Worm (Caenorhabditis elegans) whole organism, L3 larva: ENCODE results near the gene lgc-44.

Source experiments
- R02D3.7 ChIP-seq: fragments of 150-350 bp; optimal IDR thresholded peaks from 2 replicates; lab custom pipeline; 2014; ENCODE audit warnings: missing biosample characterization, missing genetic modification characterization
- ZK546.5 ChIP-seq: sonication (generic microtip); optimal IDR thresholded peaks from 2 replicates; lab custom pipeline; 2017; ENCODE audit warnings: missing biosample characterization, missing genetic modification characterization
- aly-2 ChIP-seq: fragments of 150-350 bp; optimal IDR thresholded peaks from 2 replicates; lab custom pipeline; 2014; ENCODE audit warnings: missing biosample characterization, missing genetic modification characterization
- ama-1 ChIP-seq: fragments of 150-350 bp; optimal IDR thresholded peaks from 2 replicates; lab custom pipeline; 2018
- ceh-28 ChIP-seq: fragments of 150-350 bp; optimal IDR thresholded peaks from 2 replicates; lab custom pipeline; 2014; ENCODE audit warnings: missing biosample characterization, missing genetic modification reagents, missing genetic modification characterization
- ceh-82 ChIP-seq: fragments of 150-350 bp; optimal IDR thresholded peaks from 2 replicates; lab custom pipeline; 2014; ENCODE audit warnings: missing biosample characterization, missing genetic modification characterization
- ceh-9 ChIP-seq: sonication (generic microtip); optimal IDR thresholded peaks from 2 replicates; lab custom pipeline; 2018; ENCODE audit warnings: missing biosample characterization, missing genetic modification characterization
- daf-12 ChIP-seq: fragments of 150-350 bp; optimal IDR thresholded peaks from 2 replicates; lab custom pipeline; 2014; ENCODE audit warnings: missing biosample characterization, missing genetic modification reagents, missing genetic modification characterization
- egl-27 ChIP-seq: sonication (generic microtip); optimal IDR thresholded peaks from 4 replicates; lab custom pipeline; 2017; ENCODE audit warnings: missing biosample characterization, missing genetic modification reagents, missing genetic modification characterization
- egl-5 ChIP-seq: fragments of 150-350 bp; optimal IDR thresholded peaks from 2 replicates; lab custom pipeline; 2017; ENCODE audit warnings: missing biosample characterization, missing genetic modification reagents, missing genetic modification characterization, inconsistent platforms
- elt-1 ChIP-seq: fragments of 150-350 bp; optimal IDR thresholded peaks from 2 replicates; lab custom pipeline; 2014; ENCODE audit warnings: missing biosample characterization, missing genetic modification characterization
- elt-2 ChIP-seq: sonication (generic microtip); optimal IDR thresholded peaks from 2 replicates; lab custom pipeline; 2016; ENCODE audit warnings: missing genetic modification reagents, mild to moderate bottlenecking, missing genetic modification characterization, missing compliant biosample characterization
- elt-3 ChIP-seq, 3 experiments: fragments of 150-350 bp in 1 of 3; sonication (generic microtip) in 2 of 3; optimal IDR thresholded peaks; 2 replicates in 2 of 3; 4 replicates in 1 of 3; lab custom pipeline; 2014 to 2017; ENCODE audit warnings: missing biosample characterization in 3 of 3, missing genetic modification characterization in 3 of 3
- eor-1 ChIP-seq, 2 experiments: fragments of 150-350 bp; optimal IDR thresholded peaks; 2 replicates each; lab custom pipeline; 2014 to 2018; ENCODE audit warnings: missing biosample characterization in 2 of 2, missing genetic modification characterization in 2 of 2
- fkh-10 ChIP-seq: sonication (generic microtip); optimal IDR thresholded peaks from 2 replicates; lab custom pipeline; 2017; ENCODE audit warnings: missing biosample characterization, missing genetic modification reagents, missing genetic modification characterization
- fkh-2 ChIP-seq: fragments of 150-350 bp; optimal IDR thresholded peaks from 2 replicates; lab custom pipeline; 2014; ENCODE audit warnings: missing biosample characterization, missing genetic modification reagents, missing genetic modification characterization
- fos-1 ChIP-seq: fragments of 150-350 bp; optimal IDR thresholded peaks from 2 replicates; lab custom pipeline; 2014; ENCODE audit warnings: missing biosample characterization, missing genetic modification characterization
- hmg-11 ChIP-seq: sonication (generic microtip); optimal IDR thresholded peaks from 2 replicates; lab custom pipeline; 2016; ENCODE audit warnings: missing genetic modification characterization, missing compliant biosample characterization
- jun-1 ChIP-seq: fragments of 150-350 bp; optimal IDR thresholded peaks from 2 replicates; lab custom pipeline; 2014; ENCODE audit warnings: missing biosample characterization, missing genetic modification reagents, missing genetic modification characterization
- lin-15B ChIP-seq: fragments of 150-350 bp; optimal IDR thresholded peaks from 2 replicates; lab custom pipeline; 2014; ENCODE audit warnings: missing biosample characterization, missing genetic modification characterization
- lin-39 ChIP-seq: fragments of 150-350 bp; optimal IDR thresholded peaks from 2 replicates; lab custom pipeline; 2018; ENCODE audit warnings: missing biosample characterization, missing genetic modification reagents, missing genetic modification characterization
- lsy-12 ChIP-seq: sonication (generic microtip); optimal IDR thresholded peaks from 2 replicates; lab custom pipeline; 2016; ENCODE audit warnings: mild to moderate bottlenecking, missing genetic modification characterization, missing compliant biosample characterization
- mdl-1 ChIP-seq: fragments of 150-350 bp; optimal IDR thresholded peaks from 2 replicates; lab custom pipeline; 2014; ENCODE audit warnings: missing biosample characterization, missing genetic modification characterization
- mml-1 ChIP-seq: fragments of 150-350 bp; sonication (generic microtip); optimal IDR thresholded peaks from 3 replicates; lab custom pipeline; 2014; ENCODE audit warnings: missing biosample characterization, missing genetic modification characterization
- nfya-1 ChIP-seq: sonication (generic microtip); optimal IDR thresholded peaks from 2 replicates; lab custom pipeline; 2017; ENCODE audit warnings: missing genetic modification characterization, mild to moderate bottlenecking, missing compliant biosample characterization, antibody characterized with exemption, moderate library complexity; ENCODE audit not compliant: insufficient read depth
- nhr-11 ChIP-seq: fragments of 150-350 bp; optimal IDR thresholded peaks from 2 replicates; lab custom pipeline; 2014; ENCODE audit warnings: missing biosample characterization, missing genetic modification characterization
- nhr-12 ChIP-seq: fragments of 150-350 bp; optimal IDR thresholded peaks from 2 replicates; lab custom pipeline; 2014; ENCODE audit warnings: missing biosample characterization, missing genetic modification characterization
- nhr-23 ChIP-seq: fragments of 150-350 bp; optimal IDR thresholded peaks from 2 replicates; lab custom pipeline; 2014; ENCODE audit warnings: missing biosample characterization, missing genetic modification reagents, missing genetic modification characterization
- nhr-237 ChIP-seq: fragments of 150-350 bp; optimal IDR thresholded peaks from 2 replicates; lab custom pipeline; 2014; ENCODE audit warnings: missing biosample characterization, missing genetic modification characterization
- nhr-25 ChIP-seq: sonication (generic microtip); optimal IDR thresholded peaks from 2 replicates; lab custom pipeline; 2017; ENCODE audit warnings: missing biosample characterization, missing genetic modification characterization
- nhr-28 ChIP-seq: fragments of 150-350 bp; optimal IDR thresholded peaks from 2 replicates; lab custom pipeline; 2014; ENCODE audit warnings: missing biosample characterization, missing genetic modification characterization
- nhr-43 ChIP-seq: sonication (generic microtip); optimal IDR thresholded peaks from 2 replicates; lab custom pipeline; 2016; ENCODE audit warnings: mild to moderate bottlenecking, missing genetic modification characterization, missing compliant biosample characterization; ENCODE audit not compliant: poor library complexity, severe bottlenecking
- nhr-67 ChIP-seq: fragments of 150-350 bp; optimal IDR thresholded peaks from 2 replicates; lab custom pipeline; 2014; ENCODE audit warnings: missing biosample characterization, missing genetic modification characterization
- nhr-76 ChIP-seq: fragments of 150-350 bp; sonication (generic microtip); optimal IDR thresholded peaks from 5 replicates; lab custom pipeline; 2014; ENCODE audit warnings: missing biosample characterization, missing genetic modification characterization
- nhr-77 ChIP-seq: fragments of 150-350 bp; optimal IDR thresholded peaks from 2 replicates; lab custom pipeline; 2014; ENCODE audit warnings: missing biosample characterization, missing genetic modification characterization
- pha-4 ChIP-seq: fragments of 150-350 bp; optimal IDR thresholded peaks from 2 replicates; lab custom pipeline; 2014; ENCODE audit warnings: missing biosample characterization, missing genetic modification reagents, missing genetic modification characterization
- pqm-1 ChIP-seq: fragments of 150-350 bp; optimal IDR thresholded peaks from 2 replicates; lab custom pipeline; 2017; ENCODE audit warnings: missing biosample characterization, missing genetic modification characterization, inconsistent platforms
- sea-2 ChIP-seq: fragments of 150-350 bp; sonication (generic microtip); optimal IDR thresholded peaks from 4 replicates; lab custom pipeline; 2014; ENCODE audit warnings: missing biosample characterization, missing genetic modification reagents, missing genetic modification characterization
- skn-1 ChIP-seq: fragments of 150-350 bp; optimal IDR thresholded peaks from 2 replicates; lab custom pipeline; 2014; ENCODE audit warnings: missing biosample characterization, missing genetic modification characterization
- snpc-4 ChIP-seq: fragments of 150-350 bp; optimal IDR thresholded peaks from 2 replicates; lab custom pipeline; 2014; ENCODE audit warnings: missing biosample characterization, missing genetic modification characterization
- unc-39 ChIP-seq: sonication (generic microtip); optimal IDR thresholded peaks from 4 replicates; lab custom pipeline; 2017; ENCODE audit warnings: missing biosample characterization, missing genetic modification characterization
- unc-62 ChIP-seq: fragments of 150-350 bp; sonication (generic microtip); optimal IDR thresholded peaks from 4 replicates; lab custom pipeline; 2014; ENCODE audit warnings: missing biosample characterization, missing genetic modification reagents, missing genetic modification characterization
- ztf-11 ChIP-seq: fragments of 150-350 bp; optimal IDR thresholded peaks from 2 replicates; lab custom pipeline; 2014; ENCODE audit warnings: missing biosample characterization, missing genetic modification characterization
- ztf-4 ChIP-seq: fragments of 150-350 bp; optimal IDR thresholded peaks from 2 replicates; lab custom pipeline; 2014; ENCODE audit warnings: missing biosample characterization, missing genetic modification characterization

Gene lgc-44

ce11 chrV:11645244-11645643 lies 27.2 kb downstream of the lgc-44 start, which contains the start of gene skp-1:
Gene skp-1 (plus strand): TSS chrV:11645481.
- no peak for TF ChIP-seq hmg-11
- TF ChIP-seq fos-1 (tag; lab: Kevin White, UChicago), result no peak
- no peak for TF ChIP-seq egl-5
- TF ChIP-seq nhr-25 (tag; lab: Kevin White, UChicago), result no peak
- no peak for TF ChIP-seq nhr-23 (tag; lab: Kevin White, UChicago)
- TF ChIP-seq unc-62 (GFP tag; lab: Kevin White, UChicago), result no peak
- no peak for TF ChIP-seq nhr-77 (tag; lab: Kevin White, UChicago)
- no peak for TF ChIP-seq nhr-28
- TF ChIP-seq nhr-237 (tag; lab: Kevin White, UChicago), result no peak
- TF ChIP-seq snpc-4 (tag; lab: Kevin White, UChicago), result no peak
- TF ChIP-seq lin-15B (tag; lab: Kevin White, UChicago), result no peak
- no peak for TF ChIP-seq elt-2
- TF ChIP-seq ztf-4 (tag; lab: Kevin White, UChicago), result no peak

ce11 chrV:11644166-11644565 lies 28.2 kb downstream of the lgc-44 start, which contains the start of gene bir-1:
Gene bir-1 (plus strand): TSS chrV:11644477.
- TF ChIP-seq unc-62 (GFP tag; lab: Kevin White, UChicago), result no peak
- peak; percentile 81 for TF ChIP-seq nfya-1
- TF ChIP-seq nhr-12 (tag; lab: Kevin White, UChicago), result no peak
- no peak for TF ChIP-seq ceh-9 (tag; lab: Kevin White, UChicago)
- TF ChIP-seq egl-5, result peak; percentile 50
- TF ChIP-seq nhr-237 (tag; lab: Kevin White, UChicago), result no peak
- peak; percentile 70 for TF ChIP-seq nhr-43
- TF ChIP-seq daf-12, result no peak
- TF ChIP-seq fkh-10 (GFP tag; lab: Kevin White, UChicago), result no peak
- peak; percentile 55 for TF ChIP-seq nhr-23 (tag; lab: Kevin White, UChicago)
- TF ChIP-seq sea-2 (GFP tag; lab: Kevin White, UChicago), result no peak
- TF ChIP-seq pha-4 (tag; lab: Kevin White, UChicago), result peak; percentile 78
- TF ChIP-seq mdl-1 (tag; lab: Kevin White, UChicago), result peak; percentile 57
- peak; percentile 87 for TF ChIP-seq snpc-4 (tag; lab: Kevin White, UChicago)
- TF ChIP-seq lin-15B (tag; lab: Kevin White, UChicago), result peak; percentile 87
- no peak for TF ChIP-seq nhr-77 (tag; lab: Kevin White, UChicago)
- no peak for TF ChIP-seq aly-2 (tag; lab: Kevin White, UChicago)
- TF ChIP-seq ztf-11 (tag; lab: Kevin White, UChicago), result no peak
- peak; percentile 75 for TF ChIP-seq ceh-28 (tag; lab: Kevin White, UChicago)
- no peak for TF ChIP-seq fos-1 (tag; lab: Kevin White, UChicago)
- peak; percentile 59 for TF ChIP-seq nhr-25 (tag; lab: Kevin White, UChicago)
- no peak for TF ChIP-seq nhr-28
- no peak for TF ChIP-seq egl-27 (tag; lab: Kevin White, UChicago)
- no peak for TF ChIP-seq unc-39 (tag; lab: Kevin White, UChicago)
- TF ChIP-seq elt-2, result peak; percentile 30
- TF ChIP-seq pqm-1 (tag; lab: Kevin White, UChicago), result peak; percentile 17
- no peak for TF ChIP-seq ceh-82
- no peak for TF ChIP-seq elt-1 (tag; lab: Kevin White, UChicago)
- no peak for TF ChIP-seq mml-1
- peak; percentile 26 for TF ChIP-seq hmg-11
- TF ChIP-seq lin-39 (tag; lab: Kevin White, UChicago), result peak; percentile 87
- no peak for TF ChIP-seq nhr-67

- TF ChIP-seq nhr-28, result no peak
- no peak for TF ChIP-seq nhr-25 (tag; lab: Kevin White, UChicago)
- no peak for TF ChIP-seq ama-1 (lab: Kevin White, UChicago)
- no peak for TF ChIP-seq jun-1 (tag; lab: Kevin White, UChicago)
- peak; percentile 74 for TF ChIP-seq nfya-1
- TF ChIP-seq skn-1 (tag; lab: Kevin White, UChicago), result peak; percentile 59
- TF ChIP-seq elt-3 (tag; optimal IDR thresholded peaks at IDR 0.05; lab: Kevin White, UChicago), result no peak
- no peak for TF ChIP-seq nhr-237 (tag; lab: Kevin White, UChicago)
- TF ChIP-seq egl-5, result peak; percentile 16
- no peak for TF ChIP-seq fos-1 (tag; lab: Kevin White, UChicago)
- no peak for TF ChIP-seq ceh-28 (tag; lab: Kevin White, UChicago)
- no peak for TF ChIP-seq nhr-23 (tag; lab: Kevin White, UChicago)
- no peak for TF ChIP-seq nhr-76 (tag; lab: Kevin White, UChicago)
- TF ChIP-seq ztf-4 (tag; lab: Kevin White, UChicago), result no peak
- no peak for TF ChIP-seq ceh-9 (tag; lab: Kevin White, UChicago)
- peak; percentile 54 for TF ChIP-seq mdl-1 (tag; lab: Kevin White, UChicago)
- no peak for TF ChIP-seq nhr-67
- TF ChIP-seq ZK546.5 (tag; lab: Kevin White, UChicago), result no peak
- no peak for TF ChIP-seq elt-2
- no peak for TF ChIP-seq lsy-12 (tag; lab: Kevin White, UChicago)
- TF ChIP-seq nhr-43, result no peak
- no peak for TF ChIP-seq pha-4 (tag; lab: Kevin White, UChicago)
- TF ChIP-seq fkh-2 (tag; lab: Kevin White, UChicago), result no peak
- no peak for TF ChIP-seq ztf-11 (tag; lab: Kevin White, UChicago)
- no peak for TF ChIP-seq eor-1 (tag; optimal IDR thresholded peaks at IDR 0.05; lab: Kevin White, UChicago)
- no peak for TF ChIP-seq unc-39 (tag; lab: Kevin White, UChicago)
- TF ChIP-seq nhr-11 (tag; lab: Kevin White, UChicago), result peak; percentile 33
- TF ChIP-seq lin-15B (tag; lab: Kevin White, UChicago), result peak; percentile 36
- no peak for TF ChIP-seq ceh-82
- TF ChIP-seq nhr-12 (tag; lab: Kevin White, UChicago), result no peak
- no peak for TF ChIP-seq aly-2 (tag; lab: Kevin White, UChicago)
- TF ChIP-seq R02D3.7 (tag; lab: Kevin White, UChicago), result no peak
- no peak for TF ChIP-seq nhr-77 (tag; lab: Kevin White, UChicago)
- TF ChIP-seq daf-12, result no peak
- TF ChIP-seq unc-62 (GFP tag; lab: Kevin White, UChicago), result peak; percentile 5
- TF ChIP-seq sea-2 (GFP tag; lab: Kevin White, UChicago), result no peak
- no peak for TF ChIP-seq egl-27 (tag; lab: Kevin White, UChicago)
These were observed 31.1 kb downstream of the lgc-44 start for ce11 chrV:11641298-11641787.
